Fruit fly (Drosophila melanogaster) whole organism, embryonic: ENCODE data around the gene RanGAP.

ENCODE experiments used
- Bgb ChIP-seq: fragments of 200-800 bp; sonication (Bioruptor generic); IDR thresholded peaks from 2 replicates; pipeline ENCODE4 v1.3.6; 2022; ENCODE audit warnings: missing biosample characterization, missing genetic modification characterization; ENCODE audit not compliant: partially characterized antibody
- CG10267 ChIP-seq: fragments of 200-800 bp; sonication (Bioruptor generic); optimal IDR thresholded peaks from 2 replicates; lab custom pipeline; 2018; ENCODE audit warnings: missing biosample characterization, mild to moderate bottlenecking, missing genetic modification characterization, moderate library complexity
- CG10274 ChIP-seq: fragments of 200-800 bp; sonication (Bioruptor generic); optimal IDR thresholded peaks from 3 replicates; lab custom pipeline; 2017; ENCODE audit warnings: missing biosample characterization, mild to moderate bottlenecking, missing genetic modification characterization
- CG10431 ChIP-seq: fragments of 200-800 bp; sonication (Bioruptor generic); optimal IDR thresholded peaks from 3 replicates; lab custom pipeline; 2018; ENCODE audit warnings: missing biosample characterization, mild to moderate bottlenecking, missing genetic modification characterization
- CG12391 ChIP-seq: fragments of 200-800 bp; sonication (Bioruptor generic); optimal IDR thresholded peaks from 3 replicates; lab custom pipeline; 2018; ENCODE audit warnings: missing biosample characterization, mild to moderate bottlenecking, missing genetic modification characterization, moderate library complexity
- CG12659 ChIP-seq: fragments of 200-800 bp; sonication (Bioruptor generic); optimal IDR thresholded peaks from 3 replicates; lab custom pipeline; 2017; ENCODE audit warnings: mild to moderate bottlenecking, missing biosample characterization, missing genetic modification reagents, missing genetic modification characterization
- CG12769 ChIP-seq: fragments of 200-800 bp; sonication (Bioruptor generic); optimal IDR thresholded peaks from 2 replicates; lab custom pipeline; 2019; ENCODE audit warnings: missing biosample characterization, mild to moderate bottlenecking, missing genetic modification characterization, moderate library complexity
- CG13894 ChIP-seq: fragments of 200-800 bp; sonication (Bioruptor generic); optimal IDR thresholded peaks from 3 replicates; lab custom pipeline; 2018; ENCODE audit warnings: missing biosample characterization, mild to moderate bottlenecking, missing genetic modification characterization, moderate library complexity
- CG15011 ChIP-seq: fragments of 200-800 bp; sonication (Bioruptor generic); optimal IDR thresholded peaks from 3 replicates; lab custom pipeline; 2018; ENCODE audit warnings: missing biosample characterization, mild to moderate bottlenecking, missing genetic modification characterization
- CG17328 ChIP-seq: fragments of 200-800 bp; sonication (Bioruptor generic); IDR thresholded peaks from 2 replicates; pipeline ENCODE4 v1.3.6; 2022; ENCODE audit warnings: missing biosample characterization, missing genetic modification characterization
- CG2116 ChIP-seq: fragments of 200-800 bp; sonication (Bioruptor generic); optimal IDR thresholded peaks from 3 replicates; lab custom pipeline; 2018; ENCODE audit warnings: missing biosample characterization, mild to moderate bottlenecking, missing genetic modification characterization
- CG2129 ChIP-seq: fragments of 200-800 bp; sonication (Bioruptor generic); IDR thresholded peaks from 2 replicates; pipeline ENCODE4 v1.3.6; 2022; ENCODE audit warnings: missing biosample characterization, missing genetic modification characterization; ENCODE audit not compliant: partially characterized antibody
- CG2202 ChIP-seq: fragments of 200-800 bp; sonication (Bioruptor generic); optimal IDR thresholded peaks from 2 replicates; lab custom pipeline; 2018; ENCODE audit warnings: missing biosample characterization, mild to moderate bottlenecking, missing genetic modification characterization
- CG31365 ChIP-seq: fragments of 200-800 bp; sonication (Bioruptor generic); optimal IDR thresholded peaks from 2 replicates; lab custom pipeline; 2018; ENCODE audit warnings: missing biosample characterization, mild to moderate bottlenecking, missing genetic modification characterization
- CG3281 ChIP-seq: fragments of 200-800 bp; sonication (Bioruptor generic); optimal IDR thresholded peaks from 3 replicates; lab custom pipeline; 2017; ENCODE audit warnings: missing biosample characterization, mild to moderate bottlenecking, missing genetic modification characterization
- CG33213 ChIP-seq: fragments of 200-800 bp; sonication (Bioruptor generic); optimal IDR thresholded peaks from 3 replicates; lab custom pipeline; 2016; ENCODE audit warnings: missing biosample characterization, missing genetic modification characterization
- CG4617 ChIP-seq: fragments of 200-800 bp; sonication (Bioruptor generic); optimal IDR thresholded peaks from 3 replicates; lab custom pipeline; 2016; ENCODE audit warnings: missing biosample characterization, missing genetic modification characterization, borderline replicate concordance
- CG6175 ChIP-seq: fragments of 200-800 bp; sonication (Bioruptor generic); IDR thresholded peaks from 3 replicates; pipeline ENCODE4 v1.3.6; 2022; ENCODE audit warnings: missing biosample characterization, missing genetic modification characterization
- CG6791 ChIP-seq: fragments of 200-800 bp; sonication (Bioruptor generic); IDR thresholded peaks from 3 replicates; pipeline ENCODE4 v1.3.6; 2022; ENCODE audit warnings: missing biosample characterization, missing genetic modification characterization; ENCODE audit not compliant: partially characterized antibody
- CG7357 ChIP-seq: fragments of 200-800 bp; sonication (Bioruptor generic); IDR thresholded peaks from 3 replicates; pipeline ENCODE4 v1.3.6; 2022; ENCODE audit warnings: missing biosample characterization, missing genetic modification characterization
- CG7745 ChIP-seq: fragments of 200-800 bp; sonication (Bioruptor generic); optimal IDR thresholded peaks from 2 replicates; lab custom pipeline; 2018; ENCODE audit warnings: missing biosample characterization, mild to moderate bottlenecking, missing genetic modification characterization, moderate library complexity
- CG7839 ChIP-seq: fragments of 200-800 bp; sonication (Bioruptor generic); optimal IDR thresholded peaks from 3 replicates; lab custom pipeline; 2018; ENCODE audit warnings: missing biosample characterization, mild to moderate bottlenecking, missing genetic modification characterization, moderate library complexity
- CG8478 ChIP-seq: fragments of >200 bp; optimal IDR thresholded peaks from 2 replicates; lab custom pipeline; 2018
- CTCF ChIP-seq: fragments of 200-800 bp; sonication (Bioruptor generic); optimal IDR thresholded peaks from 2 replicates; lab custom pipeline; 2017; ENCODE audit warnings: missing biosample characterization, mild to moderate bottlenecking, missing genetic modification characterization, moderate library complexity
- Dp ChIP-seq: fragments of 200-800 bp; sonication (Bioruptor generic); optimal IDR thresholded peaks from 2 replicates; lab custom pipeline; 2018; ENCODE audit warnings: missing biosample characterization, mild to moderate bottlenecking, missing genetic modification characterization, moderate library complexity
- Fer1 ChIP-seq: fragments of 200-800 bp; sonication (Bioruptor generic); optimal IDR thresholded peaks from 2 replicates; lab custom pipeline; 2017; ENCODE audit warnings: missing biosample characterization, mild to moderate bottlenecking, missing genetic modification characterization
- HmgD ChIP-seq: fragments of 200-800 bp; sonication (Bioruptor generic); optimal IDR thresholded peaks from 3 replicates; lab custom pipeline; 2016; ENCODE audit warnings: missing biosample characterization, missing genetic modification characterization
- HmgZ ChIP-seq: fragments of 200-800 bp; sonication (Bioruptor generic); optimal IDR thresholded peaks from 2 replicates; lab custom pipeline; 2018; ENCODE audit warnings: missing biosample characterization, mild to moderate bottlenecking, missing genetic modification characterization
- Max ChIP-seq: fragments of 200-800 bp; sonication (Bioruptor generic); optimal IDR thresholded peaks from 2 replicates; lab custom pipeline; 2016; ENCODE audit warnings: missing biosample characterization, mild to moderate bottlenecking, missing genetic modification characterization
- Nf-YB ChIP-seq: fragments of 200-800 bp; sonication (Bioruptor generic); optimal IDR thresholded peaks from 3 replicates; lab custom pipeline; 2019; ENCODE audit warnings: missing biosample characterization, mild to moderate bottlenecking, missing genetic modification characterization, moderate library complexity
- Scr ChIP-seq: fragments of 200-800 bp; sonication (Bioruptor generic); IDR thresholded peaks from 2 replicates; pipeline ENCODE4 v1.3.6; 2022; ENCODE audit warnings: missing biosample characterization, missing genetic modification characterization; ENCODE audit not compliant: partially characterized antibody
- Sin3A ChIP-seq: fragments of >200 bp; optimal IDR thresholded peaks from 2 replicates; lab custom pipeline; 2018
- Ssrp ChIP-seq: fragments of 200-800 bp; sonication (Bioruptor generic); optimal IDR thresholded peaks from 2 replicates; lab custom pipeline; 2018; ENCODE audit warnings: missing biosample characterization, mild to moderate bottlenecking, missing genetic modification characterization, moderate library complexity
- Xrp1 ChIP-seq: fragments of 200-800 bp; sonication (Bioruptor generic); IDR thresholded peaks from 2 replicates; pipeline ENCODE4 v1.3.6; 2022; ENCODE audit warnings: missing biosample characterization, missing genetic modification characterization
- amos ChIP-seq: fragments of 200-800 bp; sonication (Bioruptor generic); IDR thresholded peaks from 2 replicates; pipeline ENCODE4 v1.3.6; 2022; ENCODE audit warnings: missing biosample characterization, missing genetic modification characterization; ENCODE audit not compliant: partially characterized antibody
- ato ChIP-seq: fragments of 200-800 bp; sonication (Bioruptor generic); IDR thresholded peaks from 2 replicates; pipeline ENCODE4 v1.3.6; 2022; ENCODE audit warnings: missing biosample characterization, missing genetic modification characterization; ENCODE audit not compliant: partially characterized antibody
- bbx ChIP-seq: fragments of 200-800 bp; sonication (Bioruptor generic); IDR thresholded peaks from 2 replicates; pipeline ENCODE4 v1.3.6; 2022; ENCODE audit warnings: missing biosample characterization, missing genetic modification characterization; ENCODE audit not compliant: partially characterized antibody
- bcd ChIP-seq: fragments of 200-800 bp; sonication (Bioruptor generic); optimal IDR thresholded peaks from 2 replicates; lab custom pipeline; 2017; ENCODE audit warnings: missing biosample characterization, mild to moderate bottlenecking, missing genetic modification characterization
- cg ChIP-seq: fragments of 200-800 bp; sonication (Bioruptor generic); optimal IDR thresholded peaks from 3 replicates; lab custom pipeline; 2019; ENCODE audit warnings: missing biosample characterization, mild to moderate bottlenecking, missing genetic modification characterization, moderate library complexity
- ewg ChIP-seq: fragments of 200-800 bp; sonication (Bioruptor generic); optimal IDR thresholded peaks from 3 replicates; lab custom pipeline; 2017; ENCODE audit warnings: mild to moderate bottlenecking, missing biosample characterization, missing genetic modification reagents, missing genetic modification characterization
- gfzf ChIP-seq: fragments of 200-800 bp; sonication (Bioruptor generic); optimal IDR thresholded peaks from 2 replicates; lab custom pipeline; 2016; ENCODE audit warnings: missing biosample characterization, mild to moderate bottlenecking, missing genetic modification characterization, moderate library complexity
- gt ChIP-seq: fragments of 200-800 bp; sonication (Bioruptor generic); IDR thresholded peaks from 2 replicates; pipeline ENCODE4 v1.3.6; 2022; ENCODE audit warnings: missing biosample characterization, missing genetic modification characterization
- hb ChIP-seq: fragments of 200-800 bp; sonication (Bioruptor generic); IDR thresholded peaks from 3 replicates; pipeline ENCODE4 v1.3.6; 2022; ENCODE audit warnings: missing biosample characterization, missing genetic modification characterization; ENCODE audit not compliant: partially characterized antibody
- knrl ChIP-seq: fragments of 200-800 bp; sonication (Bioruptor generic); IDR thresholded peaks from 3 replicates; pipeline ENCODE4 v1.3.6; 2022; ENCODE audit warnings: missing biosample characterization, missing genetic modification characterization; ENCODE audit not compliant: partially characterized antibody
- lilli ChIP-seq: fragments of 200-800 bp; sonication (Bioruptor generic); optimal IDR thresholded peaks from 3 replicates; lab custom pipeline; 2016; ENCODE audit warnings: missing biosample characterization, missing genetic modification characterization
- lola ChIP-seq, 3 experiments: fragments of >200 bp in 2 of 3; fragments of 200-800 bp in 1 of 3; sonication (Bioruptor generic) in 1 of 3; optimal IDR thresholded peaks; 2 replicates each; lab custom pipeline; 2017 to 2019; ENCODE audit warnings: missing biosample characterization in 3 of 3, missing genetic modification characterization in 3 of 3, mild to moderate bottlenecking in 1 of 3, moderate library complexity in 1 of 3
- psq ChIP-seq: fragments of 200-800 bp; sonication (Bioruptor generic); optimal IDR thresholded peaks from 2 replicates; lab custom pipeline; 2017; ENCODE audit warnings: missing biosample characterization, missing genetic modification characterization
- slbo ChIP-seq: fragments of 200-800 bp; sonication (Bioruptor generic); IDR thresholded peaks from 2 replicates; pipeline ENCODE4 v1.3.6; 2022; ENCODE audit warnings: missing biosample characterization, missing genetic modification characterization
- ssp ChIP-seq: fragments of 200-800 bp; sonication (Bioruptor generic); IDR thresholded peaks from 2 replicates; pipeline ENCODE4 v1.3.6; 2022; ENCODE audit warnings: missing biosample characterization, missing genetic modification characterization
- tx ChIP-seq: fragments of 200-800 bp; sonication (Bioruptor generic); optimal IDR thresholded peaks from 2 replicates; lab custom pipeline; 2016; ENCODE audit warnings: missing biosample characterization, missing genetic modification characterization

The RanGAP gene

dm6 chr2L:19430343-19430742 is 11.4 kb upstream of the RanGAP start, which contains the start of gene RtcB (continued):
- TF ChIP-seq knrl (peak; percentile 98), CG13894 (tag; lab: Kevin White, UChicago) (no peak), CG12659 (GFP tag; lab: Kevin White, UChicago) (peak; percentile 37), CG2129 (GFP tag; lab: Robert Waterston, UW) (peak; percentile 96), ato (peak; percentile 89), Sin3A (peak; percentile 74), HmgZ (peak; percentile 61), CG12391 (tag; lab: Kevin White, UChicago) (peak; percentile 19), CG3281 (no peak), CG10274 (no peak), CG15011 (no peak), CG4617 (peak; percentile 40), Scr (peak; percentile 97), Bgb (GFP tag; lab: Robert Waterston, UW) (peak; percentile 96), gt (GFP tag; lab: Robert Waterston, UW) (no peak), slbo (GFP tag; lab: Robert Waterston, UW) (peak; percentile 35; the same call in 1 of the 2 replicates), CTCF (GFP tag; lab: Kevin White, UChicago) (peak; percentile 48), lilli (GFP tag; lab: Kevin White, UChicago) (peak; percentile 17), lola (GFP tag; optimal IDR thresholded peaks at IDR 0.05; lab: Kevin White, UChicago) (peak in 1 of 3 experiments; percentile 1), CG10431 (GFP tag; lab: Kevin White, UChicago) (no peak), HmgD (GFP tag; lab: Kevin White, UChicago) (peak; percentile 51), CG17328 (GFP tag; lab: Robert Waterston, UW) (no peak), CG6175 (GFP tag; lab: Robert Waterston, UW) (no peak), CG2116 (peak; percentile 64), CG6791 (peak; percentile 94), CG33213 (GFP tag; lab: Kevin White, UChicago) (peak; percentile 18), cg (GFP tag; lab: Kevin White, UChicago) (peak; percentile 8), hb (GFP tag; lab: Robert Waterston, UW) (peak; percentile 95), gfzf (GFP tag; lab: Kevin White, UChicago) (peak; percentile 53), Nf-YB (no peak), CG8478 (lab: Kevin White, UChicago) (peak; percentile 84), psq (GFP tag; lab: Kevin White, UChicago) (no peak), bcd (GFP tag; lab: Kevin White, UChicago) (no peak), CG7357 (GFP tag; lab: Robert Waterston, UW) (no peak), ewg (GFP tag; lab: Kevin White, UChicago) (peak; percentile 23), amos (GFP tag; lab: Robert Waterston, UW) (peak; percentile 95), ssp (GFP tag; lab: Robert Waterston, UW) (peak; percentile 64), Max (GFP tag; lab: Kevin White, UChicago) (peak; percentile 15), CG7839 (tag; lab: Kevin White, UChicago) (peak; percentile 19), Dp (GFP tag; lab: Kevin White, UChicago) (peak; percentile 67), CG10267 (tag; lab: Kevin White, UChicago) (peak; percentile 31), tx (GFP tag; lab: Kevin White, UChicago) (no peak), CG31365 (tag; lab: Kevin White, UChicago) (peak; percentile 97), Xrp1 (peak; percentile 24; the same call in 1 of the 2 replicates), Ssrp (no peak), CG7745 (tag; lab: Kevin White, UChicago) (no peak), Fer1 (GFP tag; lab: Kevin White, UChicago) (no peak), bbx (GFP tag; lab: Robert Waterston, UW) (peak; percentile 95), CG12769 (tag; lab: Kevin White, UChicago) (peak; percentile 21), CG2202 (no peak)
